Fruit fly (Drosophila melanogaster) whole organism, wandering third instar larva: ENCODE data around the gene Npc2h.

Source experiments
- Abd-B ChIP-seq: fragments of >200 bp; optimal IDR thresholded peaks from 2 replicates; lab custom pipeline; 2017; ENCODE audit warnings: missing biosample characterization, missing genetic modification characterization
- CG9705 ChIP-seq: fragments of 200-800 bp; sonication (Bioruptor generic); optimal IDR thresholded peaks from 2 replicates; lab custom pipeline; 2018; ENCODE audit warnings: missing biosample characterization, mild to moderate bottlenecking, missing genetic modification characterization
- Dfd ChIP-seq: fragments of >200 bp; optimal IDR thresholded peaks from 2 replicates; lab custom pipeline; 2017; ENCODE audit warnings: missing biosample characterization, missing genetic modification characterization
- Hr78 ChIP-seq: fragments of >200 bp; optimal IDR thresholded peaks from 2 replicates; lab custom pipeline; 2017; ENCODE audit warnings: missing biosample characterization, missing genetic modification characterization
- OdsH ChIP-seq: fragments of 200-800 bp; sonication (Bioruptor generic); optimal IDR thresholded peaks from 2 replicates; lab custom pipeline; 2016; ENCODE audit warnings: missing biosample characterization, mild to moderate bottlenecking, missing genetic modification characterization
- dsf ChIP-seq: sonication (Bioruptor generic); optimal IDR thresholded peaks from 2 replicates; lab custom pipeline; 2016; ENCODE audit warnings: missing biosample characterization, missing genetic modification characterization, borderline replicate concordance
- ey ChIP-seq: fragments of 200-800 bp; sonication (Bioruptor generic); optimal IDR thresholded peaks from 2 replicates; lab custom pipeline; 2016; ENCODE audit warnings: missing biosample characterization, missing genetic modification characterization
- fru ChIP-seq: fragments of 200-800 bp; sonication (Bioruptor generic); optimal IDR thresholded peaks from 3 replicates; lab custom pipeline; 2016; ENCODE audit warnings: missing biosample characterization, mild to moderate bottlenecking, missing genetic modification characterization
- lola ChIP-seq: fragments of >200 bp; optimal IDR thresholded peaks from 2 replicates; lab custom pipeline; 2017; ENCODE audit warnings: missing biosample characterization, missing genetic modification characterization

- no peak for TF ChIP-seq Dfd
- TF ChIP-seq OdsH (GFP tag; lab: Kevin White, UChicago) = no peak
- TF ChIP-seq lola = no peak
- no peak for TF ChIP-seq Hr78 (GFP tag; lab: Kevin White, UChicago)
- TF ChIP-seq CG9705 = no peak
- no peak for TF ChIP-seq ey
- no peak for TF ChIP-seq Abd-B (GFP tag; lab: Kevin White, UChicago)
- no peak for TF ChIP-seq dsf
- TF ChIP-seq fru = no peak
Measured at dm6 chr3R:30770709-30771108, 24.6 kb upstream of the Npc2h start.
